Fruit fly (Drosophila melanogaster): ENCODE measurements around the gene Ada1-2.

The Ada1-2 gene

DNA sequence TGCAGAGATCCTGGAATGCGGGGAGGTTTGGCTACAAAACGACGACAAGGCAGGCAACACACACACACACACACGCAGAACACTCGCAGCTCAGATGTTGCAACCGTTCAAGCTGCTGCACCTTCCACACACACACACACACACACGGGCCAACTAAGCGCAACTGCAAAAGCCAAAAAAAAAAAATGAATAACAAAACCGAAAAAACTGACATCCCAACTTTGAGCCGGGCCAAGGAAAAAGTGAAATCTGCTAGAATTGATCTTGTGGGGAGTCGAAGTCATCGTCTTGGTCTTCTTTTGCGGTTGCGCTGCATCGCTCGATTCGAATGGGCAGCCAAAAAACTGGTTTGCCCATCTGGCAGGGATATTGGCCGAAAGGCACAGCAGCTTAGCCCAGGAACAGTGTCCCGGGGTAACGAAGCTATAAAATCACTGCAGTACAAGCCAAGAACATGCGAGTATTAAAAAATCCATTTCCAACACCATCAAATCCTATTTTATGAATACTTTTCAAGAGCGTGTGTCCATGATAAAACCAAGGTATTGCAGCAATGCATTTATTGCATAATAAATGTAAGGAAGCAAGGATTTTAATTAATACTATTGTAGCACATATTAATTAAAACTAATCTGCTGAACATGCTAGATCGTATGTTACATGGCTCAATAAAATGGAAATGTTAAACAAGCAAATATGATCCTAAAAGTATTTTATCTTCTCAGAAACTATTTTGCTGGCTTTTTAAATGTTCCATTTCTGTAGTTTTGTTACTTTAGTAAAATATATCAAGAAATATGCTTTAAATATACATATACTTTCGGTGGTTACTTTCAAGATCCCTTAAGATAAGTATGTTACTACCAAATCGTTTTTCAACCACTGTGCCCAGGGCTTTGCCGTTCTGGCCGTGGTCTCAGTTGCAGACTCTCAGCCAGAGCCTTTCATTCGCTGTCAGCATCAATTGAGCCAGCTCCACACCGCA is 26.8 kb upstream of the Ada1-2 start (continued):
- TF ChIP-seq dsx (GFP tag; optimal IDR thresholded peaks at IDR 0.05; ENCODE audit: poor library complexity, severe bottlenecking) (no peak), cyc (GFP tag; optimal IDR thresholded peaks at IDR 0.05) (no peak), CG8319 (GFP tag; optimal IDR thresholded peaks at IDR 0.05) (no peak), fd59A (GFP tag; optimal IDR thresholded peaks at IDR 0.05) (peak; percentile 67), dac (GFP tag; optimal IDR thresholded peaks at IDR 0.05) (no peak), Sox15 (GFP tag; optimal IDR thresholded peaks at IDR 0.05) (no peak), achi (GFP tag; optimal IDR thresholded peaks at IDR 0.05) (peak; percentile 40), Smox (GFP tag; optimal IDR thresholded peaks at IDR 0.05) (peak; percentile 48), fkh (GFP tag; optimal IDR thresholded peaks at IDR 0.05) (no peak), CG10669 (GFP tag; optimal IDR thresholded peaks at IDR 0.05) (no peak), CG6808 (GFP tag; optimal IDR thresholded peaks at IDR 0.05) (peak; percentile 62), CG15336 (GFP tag; IDR thresholded peaks at IDR 0.05) (no peak), pdm3 (GFP tag; optimal IDR thresholded peaks at IDR 0.05) (peak; percentile 15), acj6 (GFP tag; optimal IDR thresholded peaks at IDR 0.05) (peak; percentile 55), svp (GFP tag) (peak; percentile 85), Sox14 (GFP tag; optimal IDR thresholded peaks at IDR 0.05) (peak; percentile 42), Met (GFP tag; optimal IDR thresholded peaks at IDR 0.05) (peak; percentile 54), CG31627 (GFP tag; optimal IDR thresholded peaks at IDR 0.05) (peak; percentile 31), CG8119 (GFP tag; IDR thresholded peaks at IDR 0.05) (no peak), Ets21C (GFP tag; optimal IDR thresholded peaks at IDR 0.05) (peak; percentile 37), CG11902 (GFP tag; optimal IDR thresholded peaks at IDR 0.05) (no peak), esn (GFP tag; optimal IDR thresholded peaks at IDR 0.05) (peak; percentile 77), CG34406 (GFP tag; optimal IDR thresholded peaks at IDR 0.05) (peak; percentile 26), CG11294 (GFP tag; IDR thresholded peaks at IDR 0.05) (no peak)

DNA sequence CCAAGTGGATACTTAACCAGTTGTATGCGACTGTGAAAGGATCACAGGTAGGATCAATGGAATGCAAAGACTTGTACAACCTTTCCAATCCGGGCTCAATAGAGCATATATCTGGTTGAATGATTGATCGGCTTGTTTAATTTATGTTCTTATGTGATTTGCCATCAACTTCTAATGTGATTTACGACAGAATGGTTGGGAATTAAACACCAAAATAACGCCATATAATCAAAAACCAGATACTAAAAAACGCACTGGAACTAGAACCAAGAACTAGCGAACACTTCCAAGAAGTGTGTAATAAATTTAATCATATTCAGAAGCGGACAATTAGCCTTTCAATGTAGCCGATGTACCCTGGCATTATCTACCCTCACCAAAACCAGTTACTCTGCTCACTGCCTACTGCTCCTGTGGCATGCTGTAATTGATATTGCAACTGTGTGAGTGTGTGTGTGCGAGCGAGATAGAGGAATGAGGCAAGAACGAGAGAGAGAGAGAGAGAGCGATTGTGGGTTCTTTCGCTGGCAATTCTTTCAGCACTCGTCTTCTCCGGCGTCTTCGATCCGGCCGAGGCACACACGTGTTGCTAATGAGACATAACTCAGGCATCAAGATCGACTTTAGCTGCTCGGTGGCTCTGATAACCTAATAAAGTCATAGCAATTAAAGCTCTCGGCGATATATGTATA is 24.0 kb upstream of the Ada1-2 start:
- TF ChIP-seq CG11762 (GFP tag; optimal IDR thresholded peaks at IDR 0.05; ENCODE audit: insufficient read depth), result peak; percentile 47
- TF ChIP-seq OdsH (GFP tag; optimal IDR thresholded peaks at IDR 0.05), result peak; percentile 35
- peak; percentile 24 to 46 for TF ChIP-seq ss (GFP tag; optimal IDR thresholded peaks at IDR 0.05)
- peak; percentile 32 for TF ChIP-seq CG7368 (GFP tag; optimal IDR thresholded peaks at IDR 0.05)
- TF ChIP-seq Lpt (GFP tag; optimal IDR thresholded peaks at IDR 0.05), result peak; percentile 45
- no peak for TF ChIP-seq CG1621 (tag; optimal IDR thresholded peaks at IDR 0.05)
- TF ChIP-seq Sox15 (GFP tag; optimal IDR thresholded peaks at IDR 0.05), result peak; percentile 45
- no peak for TF ChIP-seq Hr38 (GFP tag; optimal IDR thresholded peaks at IDR 0.05)
- TF ChIP-seq dac (GFP tag; optimal IDR thresholded peaks at IDR 0.05), result peak; percentile 29
- peak; percentile 69 for TF ChIP-seq CG32006 (GFP tag; optimal IDR thresholded peaks at IDR 0.05)
- TF ChIP-seq achi (GFP tag; optimal IDR thresholded peaks at IDR 0.05), result peak; percentile 26
- 0 out of 3 replicates have a peak, but pooled peaks have one; percentile 6 for TF ChIP-seq CG6163 (GFP tag; IDR thresholded peaks at IDR 0.05)
- 0 out of 2 replicates have a peak, but pooled peaks have one; percentile 17 for TF ChIP-seq CG11294 (GFP tag; IDR thresholded peaks at IDR 0.05)
- TF ChIP-seq Sox102F (GFP tag; optimal IDR thresholded peaks at IDR 0.05), result peak; percentile 34
- TF ChIP-seq esn (GFP tag; optimal IDR thresholded peaks at IDR 0.05), result peak; percentile 74
- TF ChIP-seq Eip93F (GFP tag; optimal IDR thresholded peaks at IDR 0.05), result no peak
- peak; percentile 47 for TF ChIP-seq CG34406 (GFP tag; optimal IDR thresholded peaks at IDR 0.05)
- TF ChIP-seq topi (GFP tag; optimal IDR thresholded peaks at IDR 0.05), result peak; percentile 70
- peak; percentile 36 for TF ChIP-seq Ets21C (GFP tag; optimal IDR thresholded peaks at IDR 0.05)
- TF ChIP-seq dsx (GFP tag; optimal IDR thresholded peaks at IDR 0.05; ENCODE audit: poor library complexity, severe bottlenecking), result no peak
- no peak for TF ChIP-seq CG9139 (GFP tag; optimal IDR thresholded peaks at IDR 0.05)
- TF ChIP-seq Eip78C (GFP tag), result peak; percentile 91
- TF ChIP-seq Smox (GFP tag; optimal IDR thresholded peaks at IDR 0.05), result peak; percentile 52
- no peak for TF ChIP-seq Gug (GFP tag; IDR thresholded peaks at IDR 0.05)
- TF ChIP-seq acj6 (GFP tag; optimal IDR thresholded peaks at IDR 0.05), result peak; percentile 69
- peak; percentile 87 for TF ChIP-seq svp (GFP tag)
- TF ChIP-seq Ets96B (tag; optimal IDR thresholded peaks at IDR 0.05), result peak; percentile 31
- TF ChIP-seq lz (GFP tag; optimal IDR thresholded peaks at IDR 0.05), result peak; percentile 66
- TF ChIP-seq CG11902 (GFP tag; optimal IDR thresholded peaks at IDR 0.05), result peak; percentile 50
- peak; percentile 45 for TF ChIP-seq Eip75B (GFP tag; optimal IDR thresholded peaks at IDR 0.05)
- peak; percentile 51 for TF ChIP-seq CG6792 (GFP tag; optimal IDR thresholded peaks at IDR 0.05)
- TF ChIP-seq Met (GFP tag; optimal IDR thresholded peaks at IDR 0.05), result peak; percentile 60
- TF ChIP-seq CG6808 (GFP tag; optimal IDR thresholded peaks at IDR 0.05), result peak; percentile 60
- peak; percentile 45 for TF ChIP-seq fd59A (GFP tag; optimal IDR thresholded peaks at IDR 0.05)
- peak; percentile 56 for TF ChIP-seq CG8119 (GFP tag; IDR thresholded peaks at IDR 0.05)
- peak; percentile 31 for TF ChIP-seq CG8632 (GFP tag; optimal IDR thresholded peaks at IDR 0.05)
